Worm (Caenorhabditis elegans) whole organism, mixed stage, embryonic: Measurements from ENCODE around the gene lrpc-1.

Experiments used
- ceh-39 ChIP-seq: fragments of 150-350 bp; optimal IDR thresholded peaks from 2 replicates; lab custom pipeline; 2014; ENCODE audit warnings: missing biosample characterization, missing genetic modification characterization
- ceh-43 ChIP-seq: fragments of 200-800 bp; sonication (Bioruptor generic); optimal IDR thresholded peaks from 2 replicates; lab custom pipeline; 2018; ENCODE audit warnings: mild to moderate bottlenecking, missing genetic modification characterization, moderate library complexity, missing compliant biosample characterization
- ceh-83 ChIP-seq: fragments of 200-800 bp; sonication (Bioruptor generic); optimal IDR thresholded peaks from 2 replicates; lab custom pipeline; 2018; ENCODE audit warnings: mild to moderate bottlenecking, missing genetic modification characterization, missing compliant biosample characterization
- ces-1 ChIP-seq: fragments of 150-350 bp; optimal IDR thresholded peaks from 2 replicates; lab custom pipeline; 2014; ENCODE audit warnings: missing biosample characterization, missing genetic modification reagents, missing genetic modification characterization
- drap-1 ChIP-seq: fragments of 200-800 bp; sonication (Bioruptor generic); optimal IDR thresholded peaks from 3 replicates; lab custom pipeline; 2018; ENCODE audit warnings: mild to moderate bottlenecking, missing genetic modification characterization, missing compliant biosample characterization
- flh-1 ChIP-seq: fragments of 200-800 bp; sonication (Bioruptor generic); optimal IDR thresholded peaks from 2 replicates; lab custom pipeline; 2018; ENCODE audit warnings: mild to moderate bottlenecking, missing genetic modification characterization, moderate library complexity, missing compliant biosample characterization
- hlh-1 ChIP-seq: fragments of 150-350 bp; optimal IDR thresholded peaks from 2 replicates; lab custom pipeline; 2014; ENCODE audit warnings: missing biosample characterization, missing genetic modification reagents, missing genetic modification characterization
- lsy-2 ChIP-seq: fragments of 150-350 bp; optimal IDR thresholded peaks from 2 replicates; lab custom pipeline; 2014; ENCODE audit warnings: missing biosample characterization, missing genetic modification characterization
- mls-2 ChIP-seq: sonication (generic microtip); optimal IDR thresholded peaks from 2 replicates; lab custom pipeline; 2016; ENCODE audit warnings: mild to moderate bottlenecking, missing genetic modification characterization, moderate library complexity, missing compliant biosample characterization
- nhr-12 ChIP-seq: fragments of 150-350 bp; optimal IDR thresholded peaks from 2 replicates; lab custom pipeline; 2014; ENCODE audit warnings: missing biosample characterization, missing genetic modification characterization
- nhr-2 ChIP-seq: fragments of 150-350 bp; optimal IDR thresholded peaks from 2 replicates; lab custom pipeline; 2014; ENCODE audit warnings: missing biosample characterization, missing genetic modification characterization
- nhr-237 ChIP-seq: fragments of 150-350 bp; optimal IDR thresholded peaks from 2 replicates; lab custom pipeline; 2014; ENCODE audit warnings: missing biosample characterization, missing genetic modification characterization
- nhr-76 ChIP-seq: sonication (generic microtip); optimal IDR thresholded peaks from 2 replicates; lab custom pipeline; 2017; ENCODE audit warnings: missing biosample characterization, missing genetic modification characterization
- pha-4 ChIP-seq: fragments of 150-350 bp; optimal IDR thresholded peaks from 2 replicates; lab custom pipeline; 2018; ENCODE audit warnings: missing biosample characterization, missing genetic modification reagents, missing genetic modification characterization
- snpc-4 ChIP-seq: fragments of 150-350 bp; optimal IDR thresholded peaks from 2 replicates; lab custom pipeline; 2014; ENCODE audit warnings: missing biosample characterization, missing genetic modification characterization
- unc-62 ChIP-seq: fragments of 150-350 bp; optimal IDR thresholded peaks from 2 replicates; lab custom pipeline; 2014; ENCODE audit warnings: missing biosample characterization, missing genetic modification reagents, missing genetic modification characterization
- zip-8 ChIP-seq: fragments of 150-350 bp; optimal IDR thresholded peaks from 2 replicates; lab custom pipeline; 2014; ENCODE audit warnings: missing biosample characterization, missing genetic modification characterization
- ztf-11 ChIP-seq: fragments of 150-350 bp; optimal IDR thresholded peaks from 2 replicates; lab custom pipeline; 2014; ENCODE audit warnings: missing biosample characterization, missing genetic modification characterization

The lrpc-1 gene

ce11 chrV:5571691-5572090 is 41.3 kb downstream of the lrpc-1 start:
- no peak for TF ChIP-seq zip-8 (tag; lab: Kevin White, UChicago)
- no peak for TF ChIP-seq hlh-1 (tag; lab: Kevin White, UChicago)
- TF ChIP-seq ces-1 (GFP tag; lab: Kevin White, UChicago), result peak; percentile 32
- TF ChIP-seq, all 35 proteins: peak for 1

DNA sequence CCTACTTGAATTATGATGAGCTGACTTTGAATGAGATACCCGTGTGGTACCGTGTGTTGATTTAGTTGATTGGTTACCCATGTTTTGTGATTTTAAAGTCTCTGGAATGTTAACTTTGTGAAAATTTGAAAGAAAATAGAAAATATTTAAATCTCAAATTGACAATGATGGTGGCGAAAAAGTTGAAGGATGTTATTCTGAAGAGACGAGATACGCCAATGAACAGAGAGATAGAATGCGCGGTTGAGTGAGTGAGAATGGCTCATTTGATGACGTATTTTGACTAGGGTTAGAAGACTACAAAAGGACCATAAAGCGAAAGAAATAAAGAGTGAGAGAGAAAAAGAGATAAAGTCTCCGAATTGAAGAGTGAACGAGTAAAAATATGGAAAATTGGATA is 42.6 kb downstream of the lrpc-1 start, which contains the start of gene glb-6:
TSS of gene glb-6 (minus strand) at position 101 of the 400 bp plus-strand sequence.
- TF ChIP-seq flh-1 (GFP tag; lab: Kevin White, UChicago), result no peak
- peak; percentile 21 for TF ChIP-seq ces-1 (GFP tag; lab: Kevin White, UChicago)
- TF ChIP-seq hlh-1 (tag; lab: Kevin White, UChicago), result no peak
- TF ChIP-seq, all 35 proteins: peak for 1

ce11 chrV:5567119-5567518 is 45.9 kb downstream of the lrpc-1 start, which contains the start of gene C18C4.7:
Gene C18C4.7 (minus strand): TSS chrV:5567219.
- TF ChIP-seq nhr-76 (tag; lab: Kevin White, UChicago), result no peak

ce11 chrV:5559882-5560281 is 53.1 kb downstream of the lrpc-1 start:
- TF ChIP-seq hlh-1 (tag; lab: Kevin White, UChicago), result no peak
- no peak for TF ChIP-seq lsy-2 (tag; lab: Kevin White, UChicago)
- TF ChIP-seq ceh-83 (GFP tag; lab: Kevin White, UChicago), result no peak
- no peak for TF ChIP-seq nhr-76 (tag; lab: Kevin White, UChicago)
- no peak for TF ChIP-seq zip-8 (tag; lab: Kevin White, UChicago)
- TF ChIP-seq ceh-39 (tag; lab: Kevin White, UChicago), result no peak
- no peak for TF ChIP-seq nhr-2 (tag; lab: Kevin White, UChicago)
- TF ChIP-seq snpc-4 (tag; lab: Kevin White, UChicago), result no peak
- TF ChIP-seq mls-2 (tag; lab: Kevin White, UChicago), result no peak
- no peak for TF ChIP-seq nhr-237
- TF ChIP-seq pha-4, result no peak
- TF ChIP-seq ztf-11, result no peak
- no peak for TF ChIP-seq unc-62 (GFP tag; lab: Kevin White, UChicago)
- no peak for TF ChIP-seq drap-1 (GFP tag; lab: Kevin White, UChicago)
- no peak for TF ChIP-seq ceh-43 (GFP tag; lab: Kevin White, UChicago)
- no peak for TF ChIP-seq nhr-12
